Fruit fly (Drosophila melanogaster): ENCODE results near the gene Fbxl7.

Gene Fbxl7

dm6 chr3R:15919367-15920228, 1.1 kb upstream of the Fbxl7 start:
- no peak for TF ChIP-seq CG8478 (optimal IDR thresholded peaks at IDR 0.05)
- TF ChIP-seq Dll (optimal IDR thresholded peaks at IDR 0.05) = peak; percentile 76

- TF ChIP-seq EcR (GFP tag; optimal IDR thresholded peaks at IDR 0.05) (no peak), psq (optimal IDR thresholded peaks at IDR 0.05) (no peak), CG8478 (optimal IDR thresholded peaks at IDR 0.05) (no peak), usp (GFP tag; optimal IDR thresholded peaks at IDR 0.05) (no peak), pan (optimal IDR thresholded peaks at IDR 0.05) (no peak), Dll (optimal IDR thresholded peaks at IDR 0.05) (no peak)
Observed at dm6 chr3R:15920229-15920533, 517 bp upstream of the Fbxl7 start.

- TF ChIP-seq usp (GFP tag; optimal IDR thresholded peaks at IDR 0.05) (no peak), pan (optimal IDR thresholded peaks at IDR 0.05) (no peak), psq (optimal IDR thresholded peaks at IDR 0.05) (no peak), Dll (optimal IDR thresholded peaks at IDR 0.05) (no peak), EcR (GFP tag; optimal IDR thresholded peaks at IDR 0.05) (no peak), CG8478 (optimal IDR thresholded peaks at IDR 0.05) (no peak)
Observed at dm6 chr3R:15921747-15922146, 1.0 kb downstream of the Fbxl7 start.

- TF ChIP-seq pan (optimal IDR thresholded peaks at IDR 0.05) (no peak), EcR (GFP tag; optimal IDR thresholded peaks at IDR 0.05) (no peak), usp (GFP tag; optimal IDR thresholded peaks at IDR 0.05) (no peak), psq (optimal IDR thresholded peaks at IDR 0.05) (no peak), CG8478 (optimal IDR thresholded peaks at IDR 0.05) (no peak), Dll (optimal IDR thresholded peaks at IDR 0.05) (no peak)
Observed at dm6 chr3R:15922622-15923574, 2.2 kb downstream of the Fbxl7 start.

dm6 chr3R:15925329-15925728, 4.6 kb downstream of the Fbxl7 start, which contains the start of gene CG34276:
Gene CG34276 (plus strand): TSS chr3R:15925629.
- no peak for TF ChIP-seq pan (optimal IDR thresholded peaks at IDR 0.05)
- no peak for TF ChIP-seq psq (optimal IDR thresholded peaks at IDR 0.05)
- no peak for TF ChIP-seq EcR (GFP tag; optimal IDR thresholded peaks at IDR 0.05)
- no peak for TF ChIP-seq CG8478 (optimal IDR thresholded peaks at IDR 0.05)
- TF ChIP-seq Dll (optimal IDR thresholded peaks at IDR 0.05) = no peak
- TF ChIP-seq usp (GFP tag; optimal IDR thresholded peaks at IDR 0.05) = no peak

dm6 chr3R:15925939-15926338, 5.2 kb downstream of the Fbxl7 start:
- TF ChIP-seq psq (optimal IDR thresholded peaks at IDR 0.05) (no peak), usp (GFP tag; optimal IDR thresholded peaks at IDR 0.05) (no peak), CG8478 (optimal IDR thresholded peaks at IDR 0.05) (no peak), Dll (optimal IDR thresholded peaks at IDR 0.05) (no peak), EcR (GFP tag; optimal IDR thresholded peaks at IDR 0.05) (no peak), pan (optimal IDR thresholded peaks at IDR 0.05) (no peak)

- no peak for TF ChIP-seq Dll (optimal IDR thresholded peaks at IDR 0.05)
- no peak for TF ChIP-seq CG8478 (optimal IDR thresholded peaks at IDR 0.05)
- no peak for TF ChIP-seq psq (optimal IDR thresholded peaks at IDR 0.05)
- TF ChIP-seq usp (GFP tag; optimal IDR thresholded peaks at IDR 0.05) = no peak
- TF ChIP-seq pan (optimal IDR thresholded peaks at IDR 0.05) = no peak
Observed at dm6 chr3R:15927172-15927571, 6.5 kb downstream of the Fbxl7 start.

- TF ChIP-seq CG8478 (optimal IDR thresholded peaks at IDR 0.05) (no peak), pan (optimal IDR thresholded peaks at IDR 0.05) (no peak), EcR (GFP tag; optimal IDR thresholded peaks at IDR 0.05) (no peak), Dll (optimal IDR thresholded peaks at IDR 0.05) (no peak), usp (GFP tag; optimal IDR thresholded peaks at IDR 0.05) (no peak), psq (optimal IDR thresholded peaks at IDR 0.05) (no peak)
Observed at dm6 chr3R:15928127-15928526, 7.4 kb downstream of the Fbxl7 start.

- no peak for TF ChIP-seq usp (GFP tag; optimal IDR thresholded peaks at IDR 0.05)
- TF ChIP-seq Dll (optimal IDR thresholded peaks at IDR 0.05) = no peak
- TF ChIP-seq EcR (GFP tag; optimal IDR thresholded peaks at IDR 0.05) = no peak
- TF ChIP-seq psq (optimal IDR thresholded peaks at IDR 0.05) = no peak
- TF ChIP-seq CG8478 (optimal IDR thresholded peaks at IDR 0.05) = no peak
- no peak for TF ChIP-seq pan (optimal IDR thresholded peaks at IDR 0.05)
Observed at dm6 chr3R:15930050-15930449, 9.4 kb downstream of the Fbxl7 start.

- no peak for TF ChIP-seq Dll (optimal IDR thresholded peaks at IDR 0.05)
Observed at dm6 chr3R:15933609-15934232, 13.0 kb downstream of the Fbxl7 start, which contains the start of the genes CG5478 and blp. Gene CG5478 (minus strand): TSS chr3R:15933734. Gene blp (plus strand): TSS chr3R:15933847.

dm6 chr3R:15934952-15935351, 14.3 kb downstream of the Fbxl7 start, which contains the start of gene Sap47:
Gene Sap47 (plus strand): TSS chr3R:15935100.
- TF ChIP-seq Dll (optimal IDR thresholded peaks at IDR 0.05) (no peak), usp (GFP tag; optimal IDR thresholded peaks at IDR 0.05) (no peak), pan (optimal IDR thresholded peaks at IDR 0.05) (no peak), EcR (GFP tag; optimal IDR thresholded peaks at IDR 0.05) (no peak), CG8478 (optimal IDR thresholded peaks at IDR 0.05) (no peak), psq (optimal IDR thresholded peaks at IDR 0.05) (no peak)

dm6 chr3R:15935538-15935937, 14.8 kb downstream of the Fbxl7 start:
- TF ChIP-seq psq (optimal IDR thresholded peaks at IDR 0.05) (no peak), CG8478 (optimal IDR thresholded peaks at IDR 0.05) (no peak), EcR (GFP tag; optimal IDR thresholded peaks at IDR 0.05) (no peak), Dll (optimal IDR thresholded peaks at IDR 0.05) (no peak), pan (optimal IDR thresholded peaks at IDR 0.05) (no peak), usp (GFP tag; optimal IDR thresholded peaks at IDR 0.05) (no peak)

Data from whole organism.